Fruit fly (Drosophila melanogaster) whole organism, prepupa: ENCODE results near the gene CG12617.

ENCODE experiments used
- CG6808 ChIP-seq: fragments of 200-800 bp; sonication (Bioruptor generic); optimal IDR thresholded peaks from 3 replicates; lab custom pipeline; 2017; ENCODE audit warnings: missing biosample characterization, missing genetic modification characterization, mild to moderate bottlenecking, moderate library complexity, missing genetic modification reagents
- CG8119 ChIP-seq: fragments of 200-800 bp; sonication (Bioruptor generic); IDR thresholded peaks from 3 replicates; pipeline ENCODE4 v1.3.6; 2022; ENCODE audit warnings: missing biosample characterization, missing genetic modification characterization
- Eip78C ChIP-seq: fragments of 200-800 bp; sonication (Bioruptor generic); peaks from one replicate; lab custom pipeline; 2016; ENCODE audit warnings: missing biosample characterization, missing genetic modification characterization
- Smox ChIP-seq: fragments of 200-800 bp; sonication (Bioruptor generic); optimal IDR thresholded peaks from 3 replicates; lab custom pipeline; 2016; ENCODE audit warnings: missing biosample characterization, missing genetic modification characterization
- Sox15 ChIP-seq: fragments of 200-800 bp; sonication (Bioruptor generic); optimal IDR thresholded peaks from 3 replicates; lab custom pipeline; 2016; ENCODE audit warnings: missing biosample characterization, missing genetic modification characterization
- fd59A ChIP-seq: fragments of 200-800 bp; sonication (Bioruptor generic); optimal IDR thresholded peaks from 2 replicates; lab custom pipeline; 2017; ENCODE audit warnings: missing biosample characterization, mild to moderate bottlenecking, missing genetic modification characterization, missing genetic modification reagents

DNA sequence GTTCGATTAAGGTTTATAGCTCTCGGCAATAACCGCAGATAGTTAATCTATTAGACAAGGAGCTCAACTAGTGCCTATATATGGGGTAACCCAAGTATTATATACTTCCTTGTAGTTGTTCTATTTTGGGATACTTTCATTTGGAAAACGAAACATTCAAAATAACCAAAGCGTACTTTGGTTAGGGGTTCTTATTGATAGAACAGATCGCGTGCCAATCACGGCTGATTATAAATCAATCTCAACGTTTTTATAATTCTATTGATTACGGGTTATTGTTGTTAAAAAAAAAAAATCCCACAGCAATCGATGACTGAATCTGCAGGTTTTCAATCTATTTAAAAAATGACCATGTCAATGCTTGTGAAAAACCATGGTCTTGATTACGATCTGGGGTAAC lies 37.4 kb upstream of the CG12617 start, which contains the start of gene CG17571:
- TF ChIP-seq Eip78C (GFP tag; lab: Kevin White, UChicago) (no peak), fd59A (GFP tag; lab: Kevin White, UChicago) (no peak), Smox (GFP tag; lab: Kevin White, UChicago) (no peak), CG6808 (no peak), CG8119 (GFP tag; lab: Robert Waterston, UW) (no peak), Sox15 (GFP tag; lab: Kevin White, UChicago) (no peak)
